Fruit fly (Drosophila melanogaster): ENCODE data around the gene Ir76a.

Gene Ir76a

dm6 chr3L:19793438-19793998, 5.6 kb upstream of the Ir76a start, which contains the start of the genes CG42637, Gyc76C and SREBP (continued):
- TF ChIP-seq corto (GFP tag; optimal IDR thresholded peaks at IDR 0.05) (no peak), org-1 (GFP tag; optimal IDR thresholded peaks at IDR 0.05) (no peak), CG10267 (tag; optimal IDR thresholded peaks at IDR 0.05) (peak; percentile 66), CG8281 (tag; optimal IDR thresholded peaks at IDR 0.05) (no peak), CG17802 (tag; optimal IDR thresholded peaks at IDR 0.05) (no peak), Hr39 (optimal IDR thresholded peaks at IDR 0.05) (no peak), CG7786 (GFP tag; optimal IDR thresholded peaks at IDR 0.05) (no peak), CG34224 (GFP tag; IDR thresholded peaks at IDR 0.05; ENCODE audit: partially characterized antibody) (peak; percentile 55; the same call in 2 of the 3 replicates), CG11560 (tag; IDR thresholded peaks at IDR 0.05) (no peak), knrl (GFP tag; IDR thresholded peaks at IDR 0.05; ENCODE audit: partially characterized antibody) (peak; percentile 56; the same call in 2 of the 3 replicates), CG31388 (GFP tag; optimal IDR thresholded peaks at IDR 0.05) (no peak), h (optimal IDR thresholded peaks at IDR 0.05) (no peak), Hsf (GFP tag; optimal IDR thresholded peaks at IDR 0.05) (peak; percentile 28), CG32767 (GFP tag; IDR thresholded peaks at IDR 0.05) (no peak), Hand (GFP tag; optimal IDR thresholded peaks at IDR 0.05) (no peak), CG10462 (GFP tag; optimal IDR thresholded peaks at IDR 0.05) (no peak), lab (GFP tag; optimal IDR thresholded peaks at IDR 0.05) (peak; percentile 40), GATAe (GFP tag; conservative IDR thresholded peaks at IDR 0.05) (no peak), gsb-n (tag; optimal IDR thresholded peaks at IDR 0.05) (peak; percentile 35), CG13424 (tag; optimal IDR thresholded peaks at IDR 0.05) (no peak), ewg (GFP tag; optimal IDR thresholded peaks at IDR 0.05) (peak; percentile 28), pros (GFP tag; optimal IDR thresholded peaks at IDR 0.05) (no peak), tgo (GFP tag; IDR thresholded peaks at IDR 0.05) (no peak), CG12769 (tag; optimal IDR thresholded peaks at IDR 0.05) (no peak), Bdp1 (GFP tag; optimal IDR thresholded peaks at IDR 0.05) (peak; percentile 1), CG2678 (tag; optimal IDR thresholded peaks at IDR 0.05) (no peak), CG12155 (GFP tag; optimal IDR thresholded peaks at IDR 0.05) (no peak), mam (GFP tag; optimal IDR thresholded peaks at IDR 0.05) (no peak), CG6683 (GFP tag; optimal IDR thresholded peaks at IDR 0.05) (no peak), Oaz (GFP tag; IDR thresholded peaks at IDR 0.05) (no peak), CG10321 (GFP tag; IDR thresholded peaks at IDR 0.05) (0 out of 2 replicates have a peak, but pooled peaks have one; percentile 28), CG11247 (GFP tag; IDR thresholded peaks at IDR 0.05) (no peak), chinmo (GFP tag; IDR thresholded peaks at IDR 0.05; ENCODE audit: partially characterized antibody) (peak; percentile 59; the same call in 2 of the 4 replicates), Sox102F (GFP tag; optimal IDR thresholded peaks at IDR 0.05) (no peak), CG3281 (GFP tag; optimal IDR thresholded peaks at IDR 0.05) (no peak), CG4424 (GFP tag; optimal IDR thresholded peaks at IDR 0.05) (peak; percentile 2), jigr1 (GFP tag; IDR thresholded peaks at IDR 0.05) (no peak), CG4854 (GFP tag; optimal IDR thresholded peaks at IDR 0.05) (no peak), CG10431 (GFP tag; optimal IDR thresholded peaks at IDR 0.05) (peak; percentile 4), sd (tag; optimal IDR thresholded peaks at IDR 0.05) (peak; percentile 97), seq (GFP tag; IDR thresholded peaks at IDR 0.05) (no peak; the same call in 1 of the 2 replicates), CG15479 (GFP tag; optimal IDR thresholded peaks at IDR 0.05) (no peak), fd102C (GFP tag; optimal IDR thresholded peaks at IDR 0.05) (no peak), ash1 (GFP tag; optimal IDR thresholded peaks at IDR 0.05) (peak; percentile 71), ttk (GFP tag; IDR thresholded peaks at IDR 0.05) (no peak), CG13624 (GFP tag; optimal IDR thresholded peaks at IDR 0.05) (no peak), unpg (GFP tag; optimal IDR thresholded peaks at IDR 0.05) (no peak), eyg (GFP tag; optimal IDR thresholded peaks at IDR 0.05) (no peak), CG9609 (GFP tag; optimal IDR thresholded peaks at IDR 0.05) (no peak), abd-A (tag; optimal IDR thresholded peaks at IDR 0.05) (peak; percentile 60), CG33213 (GFP tag; optimal IDR thresholded peaks at IDR 0.05) (peak; percentile 82)
